Worm (Caenorhabditis elegans): Measurements from ENCODE around the gene pqn-13.

The pqn-13 gene

DNA sequence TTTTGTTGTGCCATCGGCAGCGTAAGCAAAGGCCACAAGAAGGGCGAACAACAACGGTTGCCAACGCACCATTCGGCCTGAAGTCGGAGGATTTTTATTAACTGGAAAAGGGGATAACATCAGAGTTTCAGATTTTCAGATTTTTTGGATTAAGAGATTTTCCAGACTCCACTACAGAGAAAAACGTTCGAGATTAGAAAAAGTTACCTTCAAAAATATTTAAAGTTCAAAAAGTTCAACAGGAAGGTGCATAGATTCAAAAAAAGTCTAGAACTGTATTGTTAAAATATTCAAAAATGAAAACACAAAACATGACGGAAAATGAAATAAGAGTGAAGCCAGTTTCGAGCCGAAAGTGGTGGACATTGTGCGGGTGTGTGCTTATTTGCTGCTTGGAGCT, at the start of gene pqn-13:
Gene pqn-13, minus strand, starts transcription at position 101 of the 400 bp plus-strand sequence.
- TF ChIP-seq elt-3 (tag; optimal IDR thresholded peaks at IDR 0.05) (no peak), lin-15B (tag; optimal IDR thresholded peaks at IDR 0.05) (no peak), nhr-237 (tag; optimal IDR thresholded peaks at IDR 0.05) (no peak), daf-12 (tag; optimal IDR thresholded peaks at IDR 0.05) (no peak), unc-62 (GFP tag; optimal IDR thresholded peaks at IDR 0.05) (no peak), R02D3.7 (tag; optimal IDR thresholded peaks at IDR 0.05) (no peak), elt-2 (tag; optimal IDR thresholded peaks at IDR 0.05) (no peak), lin-39 (tag; optimal IDR thresholded peaks at IDR 0.05) (no peak), lsy-12 (tag; optimal IDR thresholded peaks at IDR 0.05) (no peak), elt-1 (tag; optimal IDR thresholded peaks at IDR 0.05) (no peak), ceh-9 (tag; optimal IDR thresholded peaks at IDR 0.05) (no peak)

DNA sequence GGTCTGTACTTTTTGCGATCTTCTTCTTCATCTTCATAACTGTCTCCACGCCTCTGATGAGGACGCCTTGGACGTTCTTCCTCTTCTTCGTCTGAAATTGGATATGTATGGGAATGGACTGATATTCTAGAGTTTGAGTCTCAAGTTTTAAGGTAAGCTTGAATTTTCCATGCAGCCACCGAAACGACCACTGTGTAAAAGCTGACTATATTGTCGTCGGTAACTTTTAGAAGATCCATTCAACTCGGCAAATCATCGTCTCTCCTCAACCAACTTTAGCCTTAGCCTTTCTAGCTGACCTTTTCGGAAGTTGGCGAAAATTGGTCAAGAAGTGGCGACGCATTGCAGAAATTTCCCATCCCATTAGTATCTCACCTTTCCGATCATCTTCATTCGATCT, 48.5 kb upstream of the pqn-13 start:
- TF ChIP-seq nhr-28 (tag; optimal IDR thresholded peaks at IDR 0.05) (no peak), skn-1 (tag; optimal IDR thresholded peaks at IDR 0.05) (no peak), nhr-77 (tag; optimal IDR thresholded peaks at IDR 0.05) (no peak), unc-39 (tag; optimal IDR thresholded peaks at IDR 0.05) (no peak), fos-1 (tag; optimal IDR thresholded peaks at IDR 0.05) (no peak), ceh-16 (tag; optimal IDR thresholded peaks at IDR 0.05) (no peak), sea-2 (GFP tag; optimal IDR thresholded peaks at IDR 0.05) (no peak), egl-27 (tag; optimal IDR thresholded peaks at IDR 0.05) (no peak), nhr-25 (tag; optimal IDR thresholded peaks at IDR 0.05) (no peak), nhr-23 (tag; optimal IDR thresholded peaks at IDR 0.05) (no peak), tbx-2 (tag; optimal IDR thresholded peaks at IDR 0.05) (no peak), aly-2 (tag; optimal IDR thresholded peaks at IDR 0.05) (no peak), eor-1 (tag; optimal IDR thresholded peaks at IDR 0.05) (no peak), nhr-237 (tag; optimal IDR thresholded peaks at IDR 0.05) (no peak), lin-39 (tag; optimal IDR thresholded peaks at IDR 0.05) (no peak), nhr-11 (tag; optimal IDR thresholded peaks at IDR 0.05) (no peak), elt-3 (tag; optimal IDR thresholded peaks at IDR 0.05) (no peak), nfya-1 (tag; optimal IDR thresholded peaks at IDR 0.05; ENCODE audit: insufficient read depth) (no peak), mml-1 (tag; optimal IDR thresholded peaks at IDR 0.05) (no peak), ceh-28 (tag; optimal IDR thresholded peaks at IDR 0.05) (no peak)

DNA sequence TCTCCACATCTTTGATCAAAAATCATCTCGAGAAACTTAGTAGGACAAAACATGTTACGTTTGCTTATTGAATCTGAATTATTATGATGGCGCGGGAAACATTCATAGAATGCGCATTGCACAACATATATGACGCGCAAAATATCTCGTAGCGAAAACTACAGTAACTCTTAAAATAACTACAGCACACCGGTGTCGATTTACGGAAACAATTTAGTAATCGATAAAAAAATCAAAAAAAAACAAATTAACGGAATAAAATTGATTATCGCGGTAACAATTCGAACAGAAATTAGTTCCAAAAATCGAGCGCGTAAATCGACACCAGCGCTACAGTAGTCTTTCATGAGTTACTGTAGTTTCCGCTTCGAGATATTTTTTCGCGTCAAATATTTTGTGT, 46.2 kb upstream of the pqn-13 start:
- no peak for TF ChIP-seq sea-2 (GFP tag; optimal IDR thresholded peaks at IDR 0.05)
- TF ChIP-seq pqm-1 (tag; optimal IDR thresholded peaks at IDR 0.05) = no peak
- TF ChIP-seq egl-27 (tag; optimal IDR thresholded peaks at IDR 0.05) = no peak
- no peak for TF ChIP-seq R02D3.7 (tag; optimal IDR thresholded peaks at IDR 0.05)
- no peak for TF ChIP-seq ztf-4 (tag; optimal IDR thresholded peaks at IDR 0.05)
- no peak for TF ChIP-seq nhr-77 (tag; optimal IDR thresholded peaks at IDR 0.05)
- no peak for TF ChIP-seq elt-1 (tag; optimal IDR thresholded peaks at IDR 0.05)
- TF ChIP-seq nhr-43 (tag; optimal IDR thresholded peaks at IDR 0.05; ENCODE audit: poor library complexity, severe bottlenecking) = no peak
- no peak for TF ChIP-seq nhr-28 (tag; optimal IDR thresholded peaks at IDR 0.05)
- no peak for TF ChIP-seq nhr-76 (tag; optimal IDR thresholded peaks at IDR 0.05)
- no peak for TF ChIP-seq lin-15B (tag; optimal IDR thresholded peaks at IDR 0.05)
- TF ChIP-seq nhr-67 (tag; optimal IDR thresholded peaks at IDR 0.05) = no peak
- no peak for TF ChIP-seq unc-62 (GFP tag; optimal IDR thresholded peaks at IDR 0.05)
- TF ChIP-seq mdl-1 (tag; optimal IDR thresholded peaks at IDR 0.05) = no peak
- no peak for TF ChIP-seq ztf-11 (tag; optimal IDR thresholded peaks at IDR 0.05)
- TF ChIP-seq eor-1 (tag; optimal IDR thresholded peaks at IDR 0.05) = no peak

DNA sequence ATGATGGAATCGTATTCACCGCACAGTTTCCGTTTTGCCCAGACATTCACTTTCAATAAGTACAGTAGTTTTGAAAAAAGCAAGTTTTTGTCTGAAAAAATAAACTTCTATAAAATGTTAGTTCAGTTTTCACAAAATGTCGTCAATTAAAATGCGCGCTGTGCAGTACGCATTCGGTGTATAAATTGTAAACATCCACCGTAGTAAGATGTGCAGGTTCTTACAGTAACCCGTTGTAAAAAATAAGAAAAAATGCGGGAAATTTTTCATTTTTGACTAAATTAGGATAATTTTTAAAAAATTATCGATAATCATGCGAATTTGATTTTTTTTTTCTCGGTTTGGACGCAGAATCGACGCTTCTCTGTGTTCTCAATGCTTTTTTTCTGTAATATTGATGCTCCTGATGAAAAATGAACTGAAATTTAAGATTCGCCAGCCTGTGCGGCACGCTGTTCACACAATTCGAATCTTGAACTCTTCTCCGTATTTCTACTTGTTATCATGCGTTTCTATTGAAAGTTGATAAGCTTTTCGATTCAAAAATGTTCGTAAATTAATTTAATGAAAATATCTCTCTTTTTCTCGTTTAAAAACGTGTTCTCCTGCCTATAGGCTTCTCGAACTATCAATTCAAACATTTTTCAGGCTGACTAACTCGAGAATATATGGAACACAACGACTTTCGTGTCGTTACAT, 41.5 kb upstream of the pqn-13 start, which contains the start of gene rga-3:
Gene rga-3, plus strand, starts transcription at position 649 of the 699 bp plus-strand sequence.
- TF ChIP-seq nhr-43 (tag; optimal IDR thresholded peaks at IDR 0.05; ENCODE audit: poor library complexity, severe bottlenecking) (no peak), unc-62 (GFP tag; optimal IDR thresholded peaks at IDR 0.05) (no peak), egl-27 (tag; optimal IDR thresholded peaks at IDR 0.05) (no peak), pha-4 (tag; optimal IDR thresholded peaks at IDR 0.05) (no peak), nhr-12 (tag; optimal IDR thresholded peaks at IDR 0.05) (no peak), elt-1 (tag; optimal IDR thresholded peaks at IDR 0.05) (no peak), zag-1 (tag; optimal IDR thresholded peaks at IDR 0.05) (no peak), nhr-67 (tag; optimal IDR thresholded peaks at IDR 0.05) (no peak), hmg-11 (tag; optimal IDR thresholded peaks at IDR 0.05) (no peak), sea-2 (GFP tag; optimal IDR thresholded peaks at IDR 0.05) (no peak), jun-1 (tag; optimal IDR thresholded peaks at IDR 0.05) (no peak), lsy-12 (tag; optimal IDR thresholded peaks at IDR 0.05) (no peak), egl-5 (tag; optimal IDR thresholded peaks at IDR 0.05) (no peak), elt-3 (tag; optimal IDR thresholded peaks at IDR 0.05) (no peak), nfya-1 (tag; optimal IDR thresholded peaks at IDR 0.05; ENCODE audit: insufficient read depth) (no peak), tbx-2 (tag; optimal IDR thresholded peaks at IDR 0.05) (no peak), lin-15B (tag; optimal IDR thresholded peaks at IDR 0.05) (no peak), ceh-9 (tag; optimal IDR thresholded peaks at IDR 0.05) (no peak), ceh-28 (tag; optimal IDR thresholded peaks at IDR 0.05) (no peak), nhr-11 (tag; optimal IDR thresholded peaks at IDR 0.05) (no peak)

Measured in whole organism, L3 larva.